Worm (Caenorhabditis elegans): ENCODE measurements around the gene srh-62.

The srh-62 gene

DNA sequence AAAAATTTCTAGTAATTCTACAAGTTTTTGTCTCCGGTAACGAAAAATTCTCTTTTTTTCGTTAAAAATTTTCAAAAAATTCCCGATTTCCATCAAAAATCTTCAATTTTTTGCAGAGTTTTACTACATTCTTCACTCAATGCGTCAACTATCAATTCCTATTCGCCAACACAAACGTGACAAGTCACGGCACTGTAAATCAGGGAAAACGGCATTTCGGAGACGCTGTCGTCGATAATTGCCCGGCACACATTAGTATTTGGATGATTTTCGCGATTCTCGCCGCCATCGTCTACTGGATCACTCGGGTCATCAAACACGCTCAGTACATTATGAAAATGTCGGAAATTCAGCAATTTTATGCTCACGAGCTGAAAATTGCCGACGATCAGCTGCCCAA lies 51.1 kb downstream of the srh-62 start:
- no peak for TF ChIP-seq F13H6.1 (tag; optimal IDR thresholded peaks at IDR 0.05)
- no peak for TF ChIP-seq mbf-1 (tag; optimal IDR thresholded peaks at IDR 0.05)
- no peak for TF ChIP-seq lsy-2 (tag; optimal IDR thresholded peaks at IDR 0.05)
- TF ChIP-seq zag-1 (tag; optimal IDR thresholded peaks at IDR 0.05), result no peak
- no peak for TF ChIP-seq sem-4 (tag; optimal IDR thresholded peaks at IDR 0.05)
- TF ChIP-seq ceh-16 (tag; optimal IDR thresholded peaks at IDR 0.05), result no peak
- no peak for TF ChIP-seq ZK546.5 (tag; optimal IDR thresholded peaks at IDR 0.05)
- no peak for TF ChIP-seq nhr-25 (tag; optimal IDR thresholded peaks at IDR 0.05)
- no peak for TF ChIP-seq Y55F3AM.14 (GFP tag; optimal IDR thresholded peaks at IDR 0.05)
- TF ChIP-seq aly-2 (tag; optimal IDR thresholded peaks at IDR 0.05), result no peak
- TF ChIP-seq nhr-129 (tag; optimal IDR thresholded peaks at IDR 0.05), result no peak
- TF ChIP-seq lin-13 (GFP tag; optimal IDR thresholded peaks at IDR 0.05), result no peak
- no peak for TF ChIP-seq unc-62 (GFP tag; optimal IDR thresholded peaks at IDR 0.05)
- no peak for TF ChIP-seq ceh-82 (tag; optimal IDR thresholded peaks at IDR 0.05)
- TF ChIP-seq unc-39 (tag; optimal IDR thresholded peaks at IDR 0.05), result no peak
- TF ChIP-seq mab-5 (tag; optimal IDR thresholded peaks at IDR 0.05), result no peak
- no peak for TF ChIP-seq peb-1 (tag; optimal IDR thresholded peaks at IDR 0.05)
- no peak for TF ChIP-seq lin-39 (tag; optimal IDR thresholded peaks at IDR 0.05)
- TF ChIP-seq unc-55 (GFP tag; optimal IDR thresholded peaks at IDR 0.05), result no peak

Data from whole organism, L2 larva.